Worm (Caenorhabditis elegans) whole organism, young adult: ENCODE data around the gene unc-10.

ENCODE experiments used
- C06A6.2 ChIP-seq: fragments of 200-800 bp; sonication (Bioruptor generic); conservative IDR thresholded peaks from 2 replicates; pipeline ENCODE4 v1.3.6; 2022; ENCODE audit warnings: missing genetic modification characterization, missing compliant biosample characterization
- D2030.7 ChIP-seq: fragments of 200-800 bp; sonication (Bioruptor generic); IDR thresholded peaks from 2 replicates; pipeline ENCODE4 v1.3.6; 2022; ENCODE audit warnings: missing genetic modification reagents, missing genetic modification characterization, missing compliant biosample characterization
- F22D6.2 ChIP-seq: sonication (generic microtip); optimal IDR thresholded peaks from 2 replicates; lab custom pipeline; 2016; ENCODE audit warnings: mild to moderate bottlenecking, missing genetic modification characterization, missing compliant biosample characterization
- F23B12.7 ChIP-seq: sonication (generic microtip); optimal IDR thresholded peaks from 2 replicates; lab custom pipeline; 2017; ENCODE audit warnings: missing genetic modification characterization, mild to moderate bottlenecking, missing compliant biosample characterization, antibody characterized with exemption, moderate library complexity; ENCODE audit not compliant: insufficient read depth
- F37B4.10 ChIP-seq: fragments of 200-800 bp; sonication (Bioruptor generic); IDR thresholded peaks from 2 replicates; pipeline ENCODE4 v1.3.6; 2022; ENCODE audit warnings: missing genetic modification characterization, missing compliant biosample characterization
- F52B5.7 ChIP-seq: sonication (generic microtip); optimal IDR thresholded peaks from 2 replicates; lab custom pipeline; 2016; ENCODE audit warnings: mild to moderate bottlenecking, missing genetic modification characterization, missing compliant biosample characterization
- K11D2.4 ChIP-seq: fragments of 200-800 bp; sonication (Bioruptor generic); IDR thresholded peaks from 2 replicates; pipeline ENCODE4 v1.3.6; 2022; ENCODE audit warnings: missing genetic modification reagents, missing genetic modification characterization, missing compliant biosample characterization
- K12H6.12 ChIP-seq: fragments of 200-800 bp; sonication (Bioruptor generic); optimal IDR thresholded peaks from 2 replicates; lab custom pipeline; 2018; ENCODE audit warnings: mild to moderate bottlenecking, missing genetic modification characterization, missing compliant biosample characterization
- T26A5.8 ChIP-seq: sonication (generic microtip); optimal IDR thresholded peaks from 2 replicates; lab custom pipeline; 2016; ENCODE audit warnings: missing genetic modification characterization, missing compliant biosample characterization
- Y56A3A.18 ChIP-seq: fragments of 200-800 bp; sonication (Bioruptor generic); IDR thresholded peaks from 2 replicates; pipeline ENCODE4 v1.3.6; 2022; ENCODE audit warnings: missing genetic modification reagents, missing genetic modification characterization, missing compliant biosample characterization
- Y67H2A.10 ChIP-seq: fragments of 200-800 bp; sonication (Bioruptor generic); conservative IDR thresholded peaks from 2 replicates; pipeline ENCODE4 v1.3.6; 2022; ENCODE audit warnings: missing genetic modification reagents, missing genetic modification characterization, missing compliant biosample characterization
- Y79H2A.3 ChIP-seq: fragments of 200-800 bp; sonication (Bioruptor generic); conservative IDR thresholded peaks from 2 replicates; pipeline ENCODE4 v1.3.6; 2022; ENCODE audit warnings: missing genetic modification reagents, missing genetic modification characterization, missing compliant biosample characterization
- aptf-2 ChIP-seq: fragments of 200-800 bp; sonication (Bioruptor generic); conservative IDR thresholded peaks from 2 replicates; pipeline ENCODE4 v1.3.6; 2022; ENCODE audit warnings: missing genetic modification reagents, missing genetic modification characterization, missing compliant biosample characterization
- attf-6 ChIP-seq: fragments of 200-800 bp; sonication (Bioruptor generic); IDR thresholded peaks from 2 replicates; pipeline ENCODE4 v1.3.6; 2022; ENCODE audit warnings: missing genetic modification reagents, missing genetic modification characterization, missing compliant biosample characterization
- bed-1 ChIP-seq: fragments of 200-800 bp; sonication (Bioruptor generic); IDR thresholded peaks from 2 replicates; pipeline ENCODE4 v1.3.6; 2022; ENCODE audit warnings: missing genetic modification reagents, missing genetic modification characterization, missing compliant biosample characterization
- bed-2 ChIP-seq: fragments of 200-800 bp; sonication (Bioruptor generic); IDR thresholded peaks from 2 replicates; pipeline ENCODE4 v1.3.6; 2022; ENCODE audit warnings: missing genetic modification reagents, missing genetic modification characterization, missing compliant biosample characterization
- ccch-3 ChIP-seq: fragments of 200-800 bp; sonication (Bioruptor generic); optimal IDR thresholded peaks from 2 replicates; lab custom pipeline; 2018; ENCODE audit warnings: mild to moderate bottlenecking, missing genetic modification characterization, missing compliant biosample characterization
- cebp-2 ChIP-seq: fragments of 200-800 bp; sonication (Bioruptor generic); IDR thresholded peaks from 2 replicates; pipeline ENCODE4 v1.3.6; 2022; ENCODE audit warnings: missing genetic modification characterization, missing compliant biosample characterization
- ceh-100 ChIP-seq: fragments of 200-800 bp; sonication (Bioruptor generic); IDR thresholded peaks from 2 replicates; pipeline ENCODE4 v1.3.6; 2022; ENCODE audit warnings: missing genetic modification reagents, missing genetic modification characterization, missing compliant biosample characterization
- ceh-58 ChIP-seq: fragments of 200-800 bp; sonication (Bioruptor generic); IDR thresholded peaks from 2 replicates; pipeline ENCODE4 v1.3.6; 2022; ENCODE audit warnings: missing genetic modification characterization, missing compliant biosample characterization
- ceh-79 ChIP-seq: sonication (generic microtip); optimal IDR thresholded peaks from 2 replicates; lab custom pipeline; 2017; ENCODE audit warnings: mild to moderate bottlenecking, missing genetic modification characterization, missing compliant biosample characterization
- dox-1 ChIP-seq: fragments of 200-800 bp; sonication (Bioruptor generic); IDR thresholded peaks from 2 replicates; pipeline ENCODE4 v1.3.6; 2022; ENCODE audit warnings: missing genetic modification reagents, missing genetic modification characterization, missing compliant biosample characterization
- dpff-1 ChIP-seq: sonication (generic microtip); optimal IDR thresholded peaks from 2 replicates; lab custom pipeline; 2017; ENCODE audit warnings: mild to moderate bottlenecking, missing genetic modification characterization, missing compliant biosample characterization
- efl-1 ChIP-seq: fragments of 150-350 bp; optimal IDR thresholded peaks from 2 replicates; lab custom pipeline; 2014; ENCODE audit warnings: missing biosample characterization, missing genetic modification reagents, missing genetic modification characterization
- egl-18 ChIP-seq: fragments of 200-800 bp; sonication (Bioruptor generic); IDR thresholded peaks from 2 replicates; pipeline ENCODE4 v1.3.6; 2022; ENCODE audit warnings: missing genetic modification reagents, missing genetic modification characterization, missing compliant biosample characterization
- egl-44 ChIP-seq: fragments of 200-800 bp; sonication (Bioruptor generic); IDR thresholded peaks from 2 replicates; pipeline ENCODE4 v1.3.6; 2022; ENCODE audit warnings: missing genetic modification reagents, missing genetic modification characterization, missing compliant biosample characterization
- him-1 ChIP-seq: sonication (generic microtip); optimal IDR thresholded peaks from 2 replicates; lab custom pipeline; 2016; ENCODE audit warnings: missing genotype, missing genetic modification reagents, missing genetic modification characterization, missing compliant biosample characterization
- hmg-1.2 ChIP-seq: fragments of 200-800 bp; sonication (Bioruptor generic); IDR thresholded peaks from 2 replicates; pipeline ENCODE4 v1.3.6; 2022; ENCODE audit warnings: missing genetic modification reagents, missing genetic modification characterization, missing compliant biosample characterization
- hrde-1 ChIP-seq: sonication (generic microtip); optimal IDR thresholded peaks from 2 replicates; lab custom pipeline; 2016; ENCODE audit warnings: missing genetic modification characterization, mild to moderate bottlenecking, missing compliant biosample characterization, moderate library complexity, missing genotype, missing genetic modification reagents, borderline replicate concordance
- hsf-1 ChIP-seq: fragments of 200-800 bp; sonication (Bioruptor generic); IDR thresholded peaks from 2 replicates; pipeline ENCODE4 v1.3.6; 2022; ENCODE audit warnings: missing genetic modification reagents, missing genetic modification characterization, missing compliant biosample characterization
- let-607 ChIP-seq, 2 experiments: fragments of 200-800 bp in 1 of 2; sonication (Bioruptor generic) in 1 of 2; sonication (generic microtip) in 1 of 2; optimal IDR thresholded peaks; 2 replicates each; lab custom pipeline; 2016 to 2018; ENCODE audit warnings: mild to moderate bottlenecking in 2 of 2, missing compliant biosample characterization in 2 of 2, missing genetic modification characterization in 2 of 2, moderate library complexity in 2 of 2, missing genotype in 1 of 2
- lin-26 ChIP-seq: fragments of 200-800 bp; sonication (Bioruptor generic); IDR thresholded peaks from 2 replicates; pipeline ENCODE4 v1.3.6; 2022; ENCODE audit warnings: missing genetic modification reagents, missing genetic modification characterization, missing compliant biosample characterization
- lsy-27 ChIP-seq: sonication (generic microtip); optimal IDR thresholded peaks from 2 replicates; lab custom pipeline; 2017; ENCODE audit warnings: missing genetic modification characterization, mild to moderate bottlenecking, missing compliant biosample characterization, antibody characterized with exemption, missing genotype, borderline replicate concordance; ENCODE audit not compliant: insufficient read depth
- madf-8 ChIP-seq: fragments of 200-800 bp; sonication (Bioruptor generic); conservative IDR thresholded peaks from 2 replicates; pipeline ENCODE4 v1.3.6; 2022; ENCODE audit warnings: missing genetic modification reagents, missing genetic modification characterization, missing compliant biosample characterization
- mxl-1 ChIP-seq: sonication (generic microtip); optimal IDR thresholded peaks from 2 replicates; lab custom pipeline; 2016; ENCODE audit warnings: missing genetic modification characterization, missing compliant biosample characterization
- nfyb-1 ChIP-seq: fragments of 200-800 bp; sonication (Bioruptor generic); IDR thresholded peaks from 2 replicates; pipeline ENCODE4 v1.3.6; 2022; ENCODE audit warnings: missing genetic modification reagents, missing genetic modification characterization, missing compliant biosample characterization
- nhr-179 ChIP-seq: sonication (generic microtip); optimal IDR thresholded peaks from 2 replicates; lab custom pipeline; 2016; ENCODE audit warnings: mild to moderate bottlenecking, missing genetic modification characterization, missing compliant biosample characterization
- rec-8 ChIP-seq, 2 experiments: sonication (generic microtip); optimal IDR thresholded peaks; 2 replicates each; lab custom pipeline; 2016; ENCODE audit warnings: mild to moderate bottlenecking in 2 of 2, missing genetic modification characterization in 2 of 2, missing genetic modification reagents in 2 of 2, missing genotype in 2 of 2, missing biosample characterization in 1 of 2, missing compliant biosample characterization in 1 of 2, moderate library complexity in 1 of 2
- repo-1 ChIP-seq: sonication (generic microtip); optimal IDR thresholded peaks from 2 replicates; lab custom pipeline; 2017; ENCODE audit warnings: mild to moderate bottlenecking, missing genetic modification characterization, missing compliant biosample characterization
- sptf-2 ChIP-seq: fragments of 200-800 bp; sonication (Bioruptor generic); optimal IDR thresholded peaks from 2 replicates; lab custom pipeline; 2018; ENCODE audit warnings: mild to moderate bottlenecking, missing genetic modification characterization, missing compliant biosample characterization
- tbx-9 ChIP-seq: sonication (generic microtip); optimal IDR thresholded peaks from 2 replicates; lab custom pipeline; 2016; ENCODE audit warnings: borderline replicate concordance, missing genetic modification characterization, inconsistent platforms, missing compliant biosample characterization
- unc-62 ChIP-seq: fragments of 150-350 bp; optimal IDR thresholded peaks from 2 replicates; lab custom pipeline; 2014; ENCODE audit warnings: missing biosample characterization, missing genetic modification reagents, missing genetic modification characterization
- xnd-1 ChIP-seq: sonication (generic microtip); optimal IDR thresholded peaks from 2 replicates; lab custom pipeline; 2016; ENCODE audit warnings: missing genotype, missing genetic modification reagents, missing genetic modification characterization, missing compliant biosample characterization
- zim-3 ChIP-seq: sonication (generic microtip); optimal IDR thresholded peaks from 2 replicates; lab custom pipeline; 2017; ENCODE audit warnings: mild to moderate bottlenecking, missing genetic modification characterization, moderate library complexity, missing compliant biosample characterization
- ztf-18 ChIP-seq: sonication (generic microtip); optimal IDR thresholded peaks from 2 replicates; lab custom pipeline; 2016; ENCODE audit warnings: missing genotype, mild to moderate bottlenecking, missing genetic modification characterization, missing compliant biosample characterization
- ztf-22 ChIP-seq: fragments of 200-800 bp; sonication (Bioruptor generic); optimal IDR thresholded peaks from 2 replicates; lab custom pipeline; 2018; ENCODE audit warnings: mild to moderate bottlenecking, missing genetic modification characterization, moderate library complexity, missing compliant biosample characterization
- ztf-25 ChIP-seq: fragments of 200-800 bp; sonication (Bioruptor generic); IDR thresholded peaks from 2 replicates; pipeline ENCODE4 v1.3.6; 2022; ENCODE audit warnings: missing genetic modification reagents, missing genetic modification characterization, missing compliant biosample characterization
- ztf-26 ChIP-seq: sonication (generic microtip); optimal IDR thresholded peaks from 2 replicates; lab custom pipeline; 2017; ENCODE audit warnings: missing genetic modification characterization, missing compliant biosample characterization
- ztf-28 ChIP-seq: fragments of 200-800 bp; sonication (Bioruptor generic); IDR thresholded peaks from 2 replicates; pipeline ENCODE4 v1.3.6; 2022; ENCODE audit warnings: missing genetic modification reagents, missing genetic modification characterization, missing compliant biosample characterization
- ztf-3 ChIP-seq: fragments of 200-800 bp; sonication (Bioruptor generic); optimal IDR thresholded peaks from 2 replicates; lab custom pipeline; 2018; ENCODE audit warnings: mild to moderate bottlenecking, missing genetic modification characterization, missing compliant biosample characterization

The unc-10 gene

DNA sequence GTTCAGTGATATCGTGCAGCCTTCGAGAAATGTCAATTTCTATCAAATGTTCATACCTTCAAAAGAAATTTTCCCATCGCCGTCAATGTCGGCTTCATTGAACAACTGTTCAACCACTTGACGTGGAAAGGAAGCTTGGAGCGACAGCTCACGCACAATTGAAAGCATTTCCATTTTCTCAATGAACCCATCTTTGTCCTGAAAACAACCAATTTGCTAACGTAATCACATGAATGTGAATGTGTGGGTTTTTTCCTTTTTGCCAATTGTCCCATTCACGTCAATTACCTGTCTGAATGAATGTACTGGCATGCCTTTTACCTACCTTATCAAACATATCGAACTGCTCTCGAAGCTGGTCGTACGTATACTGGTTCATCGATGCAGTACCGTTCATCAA is 16.2 kb upstream of the unc-10 start (continued):
- TF ChIP-seq rec-8 (tag; optimal IDR thresholded peaks at IDR 0.05; lab: Kevin White, UChicago) (no peak), unc-62 (GFP tag; lab: Kevin White, UChicago) (peak; percentile 29), ztf-3 (GFP tag; lab: Kevin White, UChicago) (no peak), repo-1 (no peak), hsf-1 (GFP tag; lab: Robert Waterston, UW) (no peak), Y67H2A.10 (no peak), egl-44 (GFP tag; lab: Robert Waterston, UW) (no peak), madf-8 (GFP tag; lab: Robert Waterston, UW) (no peak), ccch-3 (GFP tag; lab: Kevin White, UChicago) (no peak), ztf-22 (peak; percentile 53), lsy-27 (tag; lab: Kevin White, UChicago) (no peak), zim-3 (no peak), dpff-1 (tag; lab: Kevin White, UChicago) (no peak), K11D2.4 (GFP tag; lab: Robert Waterston, UW) (no peak), lin-26 (GFP tag; lab: Robert Waterston, UW) (no peak), him-1 (tag; lab: Kevin White, UChicago) (no peak), C06A6.2 (GFP tag; lab: Robert Waterston, UW) (no peak), bed-2 (GFP tag; lab: Robert Waterston, UW) (no peak), hrde-1 (tag; lab: Kevin White, UChicago) (no peak), mxl-1 (tag; lab: Kevin White, UChicago) (no peak), ceh-79 (no peak), ztf-28 (GFP tag; lab: Robert Waterston, UW) (no peak), cebp-2 (no peak), F52B5.7 (no peak), tbx-9 (tag; lab: Kevin White, UChicago) (no peak), T26A5.8 (tag; lab: Kevin White, UChicago) (no peak), K12H6.12 (tag; lab: Kevin White, UChicago) (no peak), ztf-18 (tag; lab: Kevin White, UChicago) (no peak), sptf-2 (GFP tag; lab: Kevin White, UChicago) (no peak), F23B12.7 (tag; lab: Kevin White, UChicago) (no peak), egl-18 (GFP tag; lab: Robert Waterston, UW) (no peak), let-607 (tag; optimal IDR thresholded peaks at IDR 0.05; lab: Kevin White, UChicago) (peak; percentile 78 to 91), nhr-179 (no peak), Y79H2A.3 (GFP tag; lab: Robert Waterston, UW) (no peak), F22D6.2 (no peak), ceh-100 (GFP tag; lab: Robert Waterston, UW) (no peak), aptf-2 (GFP tag; lab: Robert Waterston, UW) (no peak), dox-1 (peak; percentile 60), F37B4.10 (GFP tag; lab: Robert Waterston, UW) (no peak), nfyb-1 (GFP tag; lab: Robert Waterston, UW) (no peak), D2030.7 (no peak), Y56A3A.18 (no peak), efl-1 (GFP tag; lab: Kevin White, UChicago) (no peak), ceh-58 (no peak), attf-6 (no peak), ztf-25 (GFP tag; lab: Robert Waterston, UW) (no peak), xnd-1 (tag; lab: Kevin White, UChicago) (no peak), ztf-26 (no peak), bed-1 (GFP tag; lab: Robert Waterston, UW) (no peak), hmg-1.2 (GFP tag; lab: Robert Waterston, UW) (0 out of 2 replicates have a peak, but pooled peaks have one; percentile 17)
